Fruit fly (Drosophila melanogaster) whole organism, embryonic: ENCODE results near the gene Peritrophin-15a.

Experiments
- ATbp ChIP-seq: fragments of 200-800 bp; sonication (Bioruptor generic); optimal IDR thresholded peaks from 2 replicates; lab custom pipeline; 2017; ENCODE audit warnings: missing biosample characterization, mild to moderate bottlenecking, missing genetic modification characterization, missing genetic modification reagents
- Abd-B ChIP-seq: fragments of 200-800 bp; sonication (Bioruptor generic); optimal IDR thresholded peaks from 2 replicates; lab custom pipeline; 2018; ENCODE audit warnings: missing biosample characterization, mild to moderate bottlenecking, missing genetic modification characterization, moderate library complexity
- Atf-2 ChIP-seq: fragments of 200-800 bp; sonication (Bioruptor generic); optimal IDR thresholded peaks from 2 replicates; lab custom pipeline; 2016; ENCODE audit warnings: missing biosample characterization, missing genetic modification characterization
- Atf3 ChIP-seq: fragments of 200-800 bp; sonication (Bioruptor generic); optimal IDR thresholded peaks from 3 replicates; lab custom pipeline; 2016; ENCODE audit warnings: missing biosample characterization, missing genetic modification characterization
- BEAF-32 ChIP-seq: fragments of 200-800 bp; sonication (Bioruptor generic); optimal IDR thresholded peaks from 3 replicates; lab custom pipeline; 2017; ENCODE audit warnings: missing biosample characterization, missing genetic modification characterization, mild to moderate bottlenecking, moderate library complexity, missing genetic modification reagents
- CG10267 ChIP-seq: fragments of 200-800 bp; sonication (Bioruptor generic); optimal IDR thresholded peaks from 2 replicates; lab custom pipeline; 2018; ENCODE audit warnings: missing biosample characterization, mild to moderate bottlenecking, missing genetic modification characterization, moderate library complexity
- CG10274 ChIP-seq: fragments of 200-800 bp; sonication (Bioruptor generic); optimal IDR thresholded peaks from 3 replicates; lab custom pipeline; 2017; ENCODE audit warnings: missing biosample characterization, mild to moderate bottlenecking, missing genetic modification characterization
- CG11696 ChIP-seq: fragments of 200-800 bp; sonication (Bioruptor generic); IDR thresholded peaks from 2 replicates; pipeline ENCODE4 v1.3.6; 2022; ENCODE audit warnings: missing biosample characterization, missing genetic modification characterization
- CG12299 ChIP-seq: fragments of 200-800 bp; sonication (Bioruptor generic); optimal IDR thresholded peaks from 2 replicates; lab custom pipeline; 2018; ENCODE audit warnings: missing biosample characterization, mild to moderate bottlenecking, missing genetic modification characterization
- CG1233 ChIP-seq: fragments of 200-800 bp; sonication (Bioruptor generic); optimal IDR thresholded peaks from 4 replicates; lab custom pipeline; 2018; ENCODE audit warnings: missing biosample characterization, mild to moderate bottlenecking, missing genetic modification characterization
- CG14710 ChIP-seq: fragments of 200-800 bp; sonication (Bioruptor generic); optimal IDR thresholded peaks from 3 replicates; lab custom pipeline; 2019; ENCODE audit warnings: missing biosample characterization, mild to moderate bottlenecking, missing genetic modification characterization, moderate library complexity
- CG15269 ChIP-seq: fragments of 200-800 bp; sonication (Bioruptor generic); optimal IDR thresholded peaks from 2 replicates; lab custom pipeline; 2018; ENCODE audit warnings: missing biosample characterization, mild to moderate bottlenecking, missing genetic modification characterization, moderate library complexity
- CG1602 ChIP-seq: fragments of 200-800 bp; sonication (Bioruptor generic); optimal IDR thresholded peaks from 3 replicates; lab custom pipeline; 2016; ENCODE audit warnings: missing biosample characterization, missing genetic modification characterization
- CG16815 ChIP-seq: fragments of 200-800 bp; sonication (Bioruptor generic); optimal IDR thresholded peaks from 3 replicates; lab custom pipeline; 2017; ENCODE audit warnings: missing biosample characterization, mild to moderate bottlenecking, missing genetic modification characterization
- CG17385 ChIP-seq: fragments of 200-800 bp; sonication (Bioruptor generic); optimal IDR thresholded peaks from 3 replicates; lab custom pipeline; 2018; ENCODE audit warnings: missing biosample characterization, mild to moderate bottlenecking, missing genetic modification characterization
- CG18599 ChIP-seq: fragments of 200-800 bp; sonication (Bioruptor generic); optimal IDR thresholded peaks from 3 replicates; lab custom pipeline; 2017; ENCODE audit warnings: missing biosample characterization, missing genetic modification characterization, mild to moderate bottlenecking, moderate library complexity, missing genetic modification reagents
- CG2202 ChIP-seq: fragments of 200-800 bp; sonication (Bioruptor generic); optimal IDR thresholded peaks from 2 replicates; lab custom pipeline; 2018; ENCODE audit warnings: missing biosample characterization, mild to moderate bottlenecking, missing genetic modification characterization
- CG2678 ChIP-seq: fragments of 200-800 bp; sonication (Bioruptor generic); optimal IDR thresholded peaks from 3 replicates; lab custom pipeline; 2019; ENCODE audit warnings: missing biosample characterization, mild to moderate bottlenecking, missing genetic modification characterization, moderate library complexity
- CG31224 ChIP-seq: fragments of 200-800 bp; sonication (Bioruptor generic); IDR thresholded peaks from 2 replicates; pipeline ENCODE4 v1.3.6; 2022; ENCODE audit warnings: missing biosample characterization, missing genetic modification characterization
- CG32532 ChIP-seq: fragments of 200-800 bp; sonication (Bioruptor generic); IDR thresholded peaks from 2 replicates; pipeline ENCODE4 v1.3.6; 2022; ENCODE audit warnings: missing biosample characterization, missing genetic modification characterization
- CG3281 ChIP-seq: fragments of 200-800 bp; sonication (Bioruptor generic); optimal IDR thresholded peaks from 3 replicates; lab custom pipeline; 2017; ENCODE audit warnings: missing biosample characterization, mild to moderate bottlenecking, missing genetic modification characterization
- CG4282 ChIP-seq: fragments of 200-800 bp; sonication (Bioruptor generic); optimal IDR thresholded peaks from 2 replicates; lab custom pipeline; 2016; ENCODE audit warnings: missing biosample characterization, missing genetic modification characterization
- CG7556 ChIP-seq: fragments of 200-800 bp; sonication (Bioruptor generic); optimal IDR thresholded peaks from 2 replicates; lab custom pipeline; 2017; ENCODE audit warnings: missing biosample characterization, mild to moderate bottlenecking, missing genetic modification characterization
- CG8388 ChIP-seq: fragments of 200-800 bp; sonication (Bioruptor generic); optimal IDR thresholded peaks from 2 replicates; lab custom pipeline; 2019; ENCODE audit warnings: missing biosample characterization, mild to moderate bottlenecking, missing genetic modification characterization, moderate library complexity
- Camta ChIP-seq: fragments of 200-800 bp; sonication (Bioruptor generic); optimal IDR thresholded peaks from 2 replicates; lab custom pipeline; 2016; ENCODE audit warnings: missing biosample characterization, missing genetic modification characterization
- Doc2 ChIP-seq: fragments of 200-800 bp; sonication (Bioruptor generic); IDR thresholded peaks from 2 replicates; pipeline ENCODE4 v1.3.6; 2022; ENCODE audit warnings: missing biosample characterization, missing genetic modification characterization
- Doc3 ChIP-seq: fragments of 200-800 bp; sonication (Bioruptor generic); IDR thresholded peaks from 3 replicates; pipeline ENCODE4 v1.3.6; 2022; ENCODE audit warnings: missing biosample characterization, missing genetic modification characterization; ENCODE audit not compliant: partially characterized antibody
- Ets65A ChIP-seq: fragments of 200-800 bp; sonication (Bioruptor generic); peaks from one replicate; lab custom pipeline; 2016; ENCODE audit warnings: missing biosample characterization, missing genetic modification characterization
- Hmx ChIP-seq: fragments of 200-800 bp; sonication (Bioruptor generic); optimal IDR thresholded peaks from 2 replicates; lab custom pipeline; 2016; ENCODE audit warnings: missing biosample characterization, missing genetic modification characterization
- Med ChIP-seq: fragments of 200-800 bp; sonication (Bioruptor generic); peaks from one replicate; lab custom pipeline; 2016; ENCODE audit warnings: missing biosample characterization, missing genetic modification characterization, mild to moderate bottlenecking, inconsistent platforms, moderate library complexity
- Pdp1 ChIP-seq, 2 experiments: fragments of 200-800 bp; sonication (Bioruptor generic); optimal IDR thresholded peaks; 3 replicates each; lab custom pipeline; 2016; ENCODE audit warnings: missing biosample characterization in 2 of 2, missing genetic modification characterization in 2 of 2, mild to moderate bottlenecking in 1 of 2, moderate library complexity in 1 of 2
- Spps ChIP-seq: fragments of 200-800 bp; sonication (Bioruptor generic); optimal IDR thresholded peaks from 2 replicates; lab custom pipeline; 2018; ENCODE audit warnings: missing biosample characterization, mild to moderate bottlenecking, missing genetic modification characterization
- Xbp1 ChIP-seq: fragments of 200-800 bp; sonication (Bioruptor generic); optimal IDR thresholded peaks from 3 replicates; lab custom pipeline; 2016; ENCODE audit warnings: missing biosample characterization, mild to moderate bottlenecking, missing genetic modification characterization
- crc ChIP-seq: fragments of 200-800 bp; sonication (Bioruptor generic); optimal IDR thresholded peaks from 2 replicates; lab custom pipeline; 2016; ENCODE audit warnings: missing biosample characterization, missing genetic modification characterization
- dmrt11E ChIP-seq: fragments of 200-800 bp; sonication (Bioruptor generic); optimal IDR thresholded peaks from 3 replicates; lab custom pipeline; 2018; ENCODE audit warnings: missing biosample characterization, mild to moderate bottlenecking, missing genetic modification characterization, moderate library complexity
- exex ChIP-seq: fragments of 200-800 bp; sonication (Bioruptor generic); optimal IDR thresholded peaks from 4 replicates; lab custom pipeline; 2018; ENCODE audit warnings: missing biosample characterization, mild to moderate bottlenecking, missing genetic modification characterization, moderate library complexity
- fd64A ChIP-seq: fragments of 200-800 bp; sonication (Bioruptor generic); optimal IDR thresholded peaks from 3 replicates; lab custom pipeline; 2018; ENCODE audit warnings: missing biosample characterization, mild to moderate bottlenecking, missing genetic modification characterization
- fd96Cb ChIP-seq: fragments of 200-800 bp; sonication (Bioruptor generic); optimal IDR thresholded peaks from 2 replicates; lab custom pipeline; 2018; ENCODE audit warnings: missing biosample characterization, mild to moderate bottlenecking, missing genetic modification characterization, moderate library complexity
- gem ChIP-seq: fragments of 200-800 bp; sonication (Bioruptor generic); optimal IDR thresholded peaks from 2 replicates; lab custom pipeline; 2019; ENCODE audit warnings: missing biosample characterization, mild to moderate bottlenecking, missing genetic modification characterization, moderate library complexity
- grau ChIP-seq: fragments of 200-800 bp; optimal IDR thresholded peaks from 3 replicates; lab custom pipeline; 2019; ENCODE audit warnings: missing biosample characterization, mild to moderate bottlenecking, missing genetic modification characterization, moderate library complexity
- ind ChIP-seq: fragments of 200-800 bp; sonication (Bioruptor generic); optimal IDR thresholded peaks from 3 replicates; lab custom pipeline; 2016; ENCODE audit warnings: missing biosample characterization, missing genetic modification characterization
- ken ChIP-seq: fragments of 200-800 bp; sonication (Bioruptor generic); IDR thresholded peaks from 3 replicates; pipeline ENCODE4 v1.3.6; 2022; ENCODE audit warnings: missing biosample characterization, missing genetic modification characterization
- lab ChIP-seq: fragments of 200-800 bp; sonication (Bioruptor generic); optimal IDR thresholded peaks from 3 replicates; lab custom pipeline; 2017; ENCODE audit warnings: missing biosample characterization, missing genetic modification characterization, mild to moderate bottlenecking, moderate library complexity, missing genetic modification reagents
- nmo ChIP-seq: fragments of 200-800 bp; sonication (Bioruptor generic); optimal IDR thresholded peaks from 2 replicates; lab custom pipeline; 2018; ENCODE audit warnings: missing biosample characterization, mild to moderate bottlenecking, missing genetic modification characterization, moderate library complexity
- nom ChIP-seq: fragments of 200-800 bp; sonication (Bioruptor generic); optimal IDR thresholded peaks from 2 replicates; lab custom pipeline; 2017; ENCODE audit warnings: missing biosample characterization, missing genetic modification characterization, mild to moderate bottlenecking, moderate library complexity, missing genetic modification reagents
- prd ChIP-seq, 3 experiments: fragments of >200 bp in 2 of 3; fragments of 200-800 bp in 1 of 3; sonication (Bioruptor generic) in 1 of 3; optimal IDR thresholded peaks in 2 of 3; IDR thresholded peaks in 1 of 3; 2 replicates in 2 of 3; 3 replicates in 1 of 3; pipeline versions ENCODE4 v1.3.6 to Lab custom; 2017 to 2022; ENCODE audit warnings: missing biosample characterization in 1 of 3, missing genetic modification characterization in 1 of 3
- zfh2 ChIP-seq: fragments of 200-800 bp; sonication (Bioruptor generic); optimal IDR thresholded peaks from 2 replicates; lab custom pipeline; 2016; ENCODE audit warnings: missing biosample characterization, missing genetic modification characterization

Gene Peritrophin-15a

DNA sequence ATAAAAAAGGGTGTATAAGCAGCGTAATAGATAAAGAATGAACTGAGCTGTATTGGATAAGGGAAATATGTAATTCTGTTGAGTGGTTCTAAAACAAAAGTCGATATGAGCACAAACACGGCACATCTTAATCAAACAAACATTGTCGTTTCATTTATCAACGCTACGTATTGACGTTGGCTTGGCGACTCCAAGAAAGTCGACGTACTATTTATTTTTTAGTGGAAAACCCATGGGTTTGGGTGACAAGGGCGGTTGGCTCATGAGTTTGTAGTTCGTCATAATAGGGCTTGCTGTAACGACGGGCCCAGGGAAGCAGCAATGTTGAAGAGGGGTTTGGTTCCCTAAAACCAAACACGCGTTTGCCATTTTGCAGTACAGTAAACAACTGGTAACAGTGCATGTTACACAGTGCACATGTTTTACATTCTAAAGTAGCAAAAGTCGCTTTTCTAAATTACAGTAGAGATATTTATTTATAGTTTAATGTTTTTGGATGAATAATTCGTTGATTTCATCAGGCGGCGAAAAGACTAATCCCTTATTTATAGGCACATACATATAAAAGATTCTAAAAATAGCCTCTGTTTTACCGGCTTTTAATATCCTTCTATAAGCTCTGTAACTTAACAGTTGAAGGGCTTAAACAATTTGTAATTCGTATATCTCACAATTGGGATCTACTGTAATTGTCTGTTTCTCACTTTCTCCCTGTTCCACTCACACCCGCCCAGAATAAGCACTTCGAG, 34.5 kb downstream of the Peritrophin-15a start (continued):
- TF ChIP-seq ATbp (peak; percentile 44), CG10274 (GFP tag; lab: Kevin White, UChicago) (no peak), grau (tag; lab: Kevin White, UChicago) (peak; percentile 87), lab (GFP tag; lab: Kevin White, UChicago) (peak; percentile 49), Camta (GFP tag; lab: Kevin White, UChicago) (no peak), exex (tag; lab: Kevin White, UChicago) (peak; percentile 8), CG1602 (peak; percentile 19), nmo (GFP tag; lab: Kevin White, UChicago) (peak; percentile 46), ken (GFP tag; lab: Robert Waterston, UW) (no peak), BEAF-32 (GFP tag; lab: Kevin White, UChicago) (no peak), CG8388 (GFP tag; lab: Kevin White, UChicago) (no peak), gem (peak; percentile 55), nom (peak; percentile 2), CG10267 (tag; lab: Kevin White, UChicago) (peak; percentile 15), fd96Cb (tag; lab: Kevin White, UChicago) (peak; percentile 27), Xbp1 (GFP tag; lab: Kevin White, UChicago) (peak; percentile 23), CG3281 (peak; percentile 39), Med (GFP tag; lab: Kevin White, UChicago) (peak; percentile 77), Doc3 (no peak), CG2678 (peak; percentile 52), Pdp1 (GFP tag; optimal IDR thresholded peaks at IDR 0.05; lab: Kevin White, UChicago) (peak in 1 of 2 experiments; percentile 11), dmrt11E (peak; percentile 13), CG4282 (GFP tag; lab: Kevin White, UChicago) (no peak), Ets65A (GFP tag; lab: Kevin White, UChicago) (peak; percentile 9), CG2202 (tag; lab: Kevin White, UChicago) (no peak), CG14710 (tag; lab: Kevin White, UChicago) (peak; percentile 7), Atf-2 (peak; percentile 10), CG15269 (no peak), ind (GFP tag; lab: Kevin White, UChicago) (peak; percentile 2), CG11696 (no peak), Atf3 (GFP tag; lab: Kevin White, UChicago) (no peak), Spps (tag; lab: Kevin White, UChicago) (no peak), CG32532 (peak; percentile 28; the same call in 1 of the 2 replicates), CG16815 (GFP tag; lab: Kevin White, UChicago) (peak; percentile 20), Hmx (peak; percentile 19), prd (optimal IDR thresholded peaks at IDR 0.05; lab: Kevin White, UChicago) (no peak), prd (GFP tag; IDR thresholded peaks at IDR 0.05; lab: Robert Waterston, UW) (no peak), CG12299 (tag; lab: Kevin White, UChicago) (peak; percentile 13), CG17385 (GFP tag; lab: Kevin White, UChicago) (peak; percentile 10), Doc2 (GFP tag; lab: Robert Waterston, UW) (no peak), CG18599 (GFP tag; lab: Kevin White, UChicago) (peak; percentile 53), crc (GFP tag; lab: Kevin White, UChicago) (peak; percentile 4), CG7556 (GFP tag; lab: Kevin White, UChicago) (peak; percentile 44), zfh2 (peak; percentile 27), CG31224 (GFP tag; lab: Robert Waterston, UW) (peak; percentile 46; the same call in 1 of the 2 replicates), fd64A (GFP tag; lab: Kevin White, UChicago) (peak; percentile 62), Abd-B (GFP tag; lab: Kevin White, UChicago) (no peak), CG1233 (GFP tag; lab: Kevin White, UChicago) (no peak)
